Comparison of ENCODE assay signal across 4 worm cellular contexts in the genomic region with DNA sequence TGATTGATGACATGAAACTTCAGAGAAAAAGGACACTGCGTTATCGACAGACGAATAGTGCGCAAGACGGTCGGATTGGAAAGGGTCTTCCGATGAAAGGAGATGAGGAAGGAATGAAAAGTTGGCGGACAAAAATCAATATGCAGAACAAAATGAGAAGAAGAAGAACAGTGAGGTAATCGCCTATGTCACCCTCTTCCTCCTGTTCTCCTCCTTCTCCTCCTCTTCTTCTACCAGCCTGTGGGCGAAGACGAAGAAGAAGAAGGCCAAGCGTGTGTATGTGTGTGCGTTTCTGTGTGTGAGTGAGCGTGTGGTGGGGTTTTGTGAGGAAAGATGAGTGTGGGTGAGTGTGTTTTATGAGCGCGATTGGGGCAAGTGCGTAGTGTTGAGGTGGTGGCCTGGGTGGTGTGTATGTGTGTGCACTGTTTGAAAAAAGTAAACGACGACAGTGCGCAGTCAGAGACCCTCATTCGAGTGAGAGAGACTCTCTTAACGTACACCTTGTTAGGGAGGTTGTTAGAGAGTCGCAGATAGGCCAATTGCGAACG.
TF ChIP-seq lines count a peak whose summit lies in the region.

A gene (plus strand): TSS at position 146 of the 548 bp plus-strand sequence.

TF ChIP-seq in whole organism, L2 larva, 48 proteins besides CTCF, POLR2A, EP300 and RAD21 (continues in another document):
- TF ChIP-seq gmeb-1 (tag; optimal IDR thresholded peaks at IDR 0.05; lab: Kevin White, UChicago) (peak; percentile 48), dmd-4 (tag; optimal IDR thresholded peaks at IDR 0.05; lab: Kevin White, UChicago) (no peak), unc-55 (GFP tag; optimal IDR thresholded peaks at IDR 0.05; lab: Kevin White, UChicago) (peak; percentile 64), egl-27 (tag; optimal IDR thresholded peaks at IDR 0.05; lab: Kevin White, UChicago) (peak; percentile 68), nhr-129 (tag; optimal IDR thresholded peaks at IDR 0.05; lab: Kevin White, UChicago) (peak; percentile 97), nhr-237 (tag; optimal IDR thresholded peaks at IDR 0.05; lab: Kevin White, UChicago) (no peak), nhr-23 (tag; optimal IDR thresholded peaks at IDR 0.05; lab: Kevin White, UChicago) (no peak), Y55F3AM.14 (GFP tag; optimal IDR thresholded peaks at IDR 0.05; lab: Kevin White, UChicago) (peak; percentile 41), zag-1 (tag; optimal IDR thresholded peaks at IDR 0.05; lab: Kevin White, UChicago) (peak; percentile 55), ZK546.5 (tag; optimal IDR thresholded peaks at IDR 0.05; lab: Kevin White, UChicago) (no peak), peb-1 (tag; optimal IDR thresholded peaks at IDR 0.05; lab: Kevin White, UChicago) (no peak), F13H6.1 (tag; optimal IDR thresholded peaks at IDR 0.05; lab: Kevin White, UChicago) (peak; percentile 85), nhr-21 (tag; optimal IDR thresholded peaks at IDR 0.05; lab: Kevin White, UChicago) (peak; percentile 75), alr-1 (tag; optimal IDR thresholded peaks at IDR 0.05; lab: Kevin White, UChicago) (no peak), unc-39 (tag; optimal IDR thresholded peaks at IDR 0.05; lab: Kevin White, UChicago) (no peak), ceh-16 (tag; optimal IDR thresholded peaks at IDR 0.05; lab: Kevin White, UChicago) (peak; percentile 62), lin-11 (tag; optimal IDR thresholded peaks at IDR 0.05; lab: Kevin White, UChicago) (peak; percentile 62), mab-5 (tag; optimal IDR thresholded peaks at IDR 0.05; lab: Kevin White, UChicago) (peak; percentile 40), mbf-1 (tag; optimal IDR thresholded peaks at IDR 0.05; lab: Kevin White, UChicago) (no peak), nhr-10 (tag; optimal IDR thresholded peaks at IDR 0.05; lab: Kevin White, UChicago) (no peak), nhr-77 (tag; optimal IDR thresholded peaks at IDR 0.05; lab: Kevin White, UChicago) (no peak), sem-4 (tag; optimal IDR thresholded peaks at IDR 0.05; lab: Kevin White, UChicago) (peak; percentile 67)

TF ChIP-seq in whole organism, L4 larva, 104 proteins besides CTCF, POLR2A, EP300 and RAD21 (continues in another document):
- TF ChIP-seq hmg-1.1 (GFP tag; IDR thresholded peaks at IDR 0.05; lab: Robert Waterston, UW) (peak; percentile 82), pqm-1 (tag; optimal IDR thresholded peaks at IDR 0.05; lab: Kevin White, UChicago) (peak; percentile 36), php-3 (GFP tag; IDR thresholded peaks at IDR 0.05; lab: Robert Waterston, UW) (peak; percentile 69), lin-39 (tag; optimal IDR thresholded peaks at IDR 0.05; lab: Kevin White, UChicago) (no peak), dve-1 (tag; optimal IDR thresholded peaks at IDR 0.05; lab: Kevin White, UChicago; ENCODE audit: insufficient read depth) (peak; percentile 95), T26A8.4 (GFP tag; IDR thresholded peaks at IDR 0.05; lab: Robert Waterston, UW) (peak; percentile 61), spr-3 (GFP tag; optimal IDR thresholded peaks at IDR 0.05; lab: Kevin White, UChicago) (no peak), Y48G9A.11 (GFP tag; IDR thresholded peaks at IDR 0.05; lab: Robert Waterston, UW) (no peak), lin-15B (tag; optimal IDR thresholded peaks at IDR 0.05; lab: Kevin White, UChicago) (no peak), lin-29 (GFP tag; IDR thresholded peaks at IDR 0.05; lab: Robert Waterston, UW) (no peak), ces-1 (GFP tag; optimal IDR thresholded peaks at IDR 0.05; lab: Kevin White, UChicago) (no peak), fos-1 (tag; optimal IDR thresholded peaks at IDR 0.05; lab: Kevin White, UChicago) (no peak), nhr-42 (GFP tag; IDR thresholded peaks at IDR 0.05; lab: Robert Waterston, UW) (0 out of 2 replicates have a peak, but pooled peaks have one; percentile 43), lim-7 (GFP tag; IDR thresholded peaks at IDR 0.05; lab: Robert Waterston, UW) (no peak), egl-27 (tag; optimal IDR thresholded peaks at IDR 0.05; lab: Kevin White, UChicago) (no peak), hif-1 (tag; optimal IDR thresholded peaks at IDR 0.05; lab: Kevin White, UChicago) (peak in 1 of 2 experiments; percentile 68), F49E8.2 (tag; optimal IDR thresholded peaks at IDR 0.05; lab: Kevin White, UChicago; ENCODE audit: borderline replicate concordance) (no peak), lin-13 (GFP tag; optimal IDR thresholded peaks at IDR 0.05; lab: Kevin White, UChicago) (peak; percentile 74), snpc-4 (tag; optimal IDR thresholded peaks at IDR 0.05; lab: Kevin White, UChicago) (no peak), nhr-48 (tag; optimal IDR thresholded peaks at IDR 0.05; lab: Kevin White, UChicago) (no peak), nhr-102 (tag; optimal IDR thresholded peaks at IDR 0.05; lab: Kevin White, UChicago) (peak; percentile 52), mep-1 (tag; optimal IDR thresholded peaks at IDR 0.05; lab: Kevin White, UChicago) (peak; percentile 96)

TF ChIP-seq in whole organism, late embryonic, 69 proteins besides CTCF, POLR2A, EP300 and RAD21 (continues in another document):
- TF ChIP-seq ztf-16 (tag; optimal IDR thresholded peaks at IDR 0.05; lab: Kevin White, UChicago) (peak; percentile 32), ceh-30 (tag; optimal IDR thresholded peaks at IDR 0.05; lab: Kevin White, UChicago) (no peak), ref-2 (tag; optimal IDR thresholded peaks at IDR 0.05; lab: Kevin White, UChicago) (peak; percentile 76), elt-4 (tag; optimal IDR thresholded peaks at IDR 0.05; lab: Kevin White, UChicago) (no peak), K02D7.2 (tag; optimal IDR thresholded peaks at IDR 0.05; lab: Kevin White, UChicago) (no peak), pros-1 (tag; optimal IDR thresholded peaks at IDR 0.05; lab: Kevin White, UChicago) (peak; percentile 8), pax-1 (tag; optimal IDR thresholded peaks at IDR 0.05; lab: Kevin White, UChicago) (no peak), pag-3 (tag; optimal IDR thresholded peaks at IDR 0.05; lab: Kevin White, UChicago; ENCODE audit: borderline replicate concordance) (no peak), fax-1 (tag; optimal IDR thresholded peaks at IDR 0.05; lab: Kevin White, UChicago) (peak; percentile 42), tbx-2 (tag; optimal IDR thresholded peaks at IDR 0.05; lab: Kevin White, UChicago) (peak; percentile 87), hlh-6 (tag; optimal IDR thresholded peaks at IDR 0.05; lab: Kevin White, UChicago) (peak; percentile 85), hlh-8 (tag; optimal IDR thresholded peaks at IDR 0.05; lab: Kevin White, UChicago) (peak; percentile 43), ceh-2 (tag; optimal IDR thresholded peaks at IDR 0.05; lab: Kevin White, UChicago) (peak; percentile 52), ceh-9 (tag; optimal IDR thresholded peaks at IDR 0.05; lab: Kevin White, UChicago) (no peak), T23F11.4 (GFP tag; optimal IDR thresholded peaks at IDR 0.05; lab: Kevin White, UChicago) (peak; percentile 75), fkh-6 (tag; optimal IDR thresholded peaks at IDR 0.05; lab: Kevin White, UChicago) (peak; percentile 41), fkh-10 (GFP tag; optimal IDR thresholded peaks at IDR 0.05; lab: Kevin White, UChicago) (no peak), nfya-1 (tag; optimal IDR thresholded peaks at IDR 0.05; lab: Kevin White, UChicago) (peak; percentile 79), unc-55 (GFP tag; optimal IDR thresholded peaks at IDR 0.05; lab: Kevin White, UChicago) (peak; percentile 72), pha-2 (tag; optimal IDR thresholded peaks at IDR 0.05; lab: Kevin White, UChicago) (peak; percentile 55), gmeb-2 (tag; optimal IDR thresholded peaks at IDR 0.05; lab: Kevin White, UChicago) (no peak), ama-1 (optimal IDR thresholded peaks at IDR 0.05; lab: Kevin White, UChicago) (no peak), ceh-19 (GFP tag; optimal IDR thresholded peaks at IDR 0.05; lab: Kevin White, UChicago) (no peak)

TF ChIP-seq in whole organism, mixed stage, embryonic, 35 proteins besides CTCF, POLR2A, EP300 and RAD21 (continues in another document):
- TF ChIP-seq ztf-11 (tag; optimal IDR thresholded peaks at IDR 0.05; lab: Kevin White, UChicago) (peak; percentile 38), nhr-12 (tag; optimal IDR thresholded peaks at IDR 0.05; lab: Kevin White, UChicago) (peak; percentile 31), mep-1 (tag; optimal IDR thresholded peaks at IDR 0.05; lab: Kevin White, UChicago) (peak; percentile 77), bed-3 (GFP tag; optimal IDR thresholded peaks at IDR 0.05; lab: Kevin White, UChicago) (no peak), zip-8 (tag; optimal IDR thresholded peaks at IDR 0.05; lab: Kevin White, UChicago) (no peak), lsy-2 (tag; optimal IDR thresholded peaks at IDR 0.05; lab: Kevin White, UChicago) (no peak), drap-1 (GFP tag; optimal IDR thresholded peaks at IDR 0.05; lab: Kevin White, UChicago) (peak; percentile 52), elt-3 (tag; optimal IDR thresholded peaks at IDR 0.05; lab: Kevin White, UChicago) (no peak), ceh-39 (tag; optimal IDR thresholded peaks at IDR 0.05; lab: Kevin White, UChicago) (peak; percentile 67), unc-62 (GFP tag; optimal IDR thresholded peaks at IDR 0.05; lab: Kevin White, UChicago) (peak; percentile 42), flh-1 (GFP tag; optimal IDR thresholded peaks at IDR 0.05; lab: Kevin White, UChicago) (no peak), lin-32 (GFP tag; optimal IDR thresholded peaks at IDR 0.05; lab: Kevin White, UChicago) (no peak), hlh-1 (tag; optimal IDR thresholded peaks at IDR 0.05; lab: Kevin White, UChicago) (peak; percentile 83), pha-4 (tag; optimal IDR thresholded peaks at IDR 0.05; lab: Kevin White, UChicago) (peak; percentile 88), snpc-4 (tag; optimal IDR thresholded peaks at IDR 0.05; lab: Kevin White, UChicago) (no peak), cnd-1 (tag; optimal IDR thresholded peaks at IDR 0.05; lab: Kevin White, UChicago) (peak; percentile 96), nhr-2 (tag; optimal IDR thresholded peaks at IDR 0.05; lab: Kevin White, UChicago) (peak; percentile 79), mls-2 (tag; optimal IDR thresholded peaks at IDR 0.05; lab: Kevin White, UChicago) (peak; percentile 83), unc-120 (tag; optimal IDR thresholded peaks at IDR 0.05; lab: Kevin White, UChicago; ENCODE audit: poor library complexity, severe bottlenecking) (peak; percentile 47), tbx-8 (GFP tag; optimal IDR thresholded peaks at IDR 0.05; lab: Kevin White, UChicago) (no peak), ham-2 (GFP tag; optimal IDR thresholded peaks at IDR 0.05; lab: Kevin White, UChicago) (peak; percentile 45), unc-39 (tag; optimal IDR thresholded peaks at IDR 0.05; lab: Kevin White, UChicago) (peak; percentile 43), M03D4.4 (tag; optimal IDR thresholded peaks at IDR 0.05; lab: Kevin White, UChicago) (peak; percentile 76), ces-1 (GFP tag; optimal IDR thresholded peaks at IDR 0.05; lab: Kevin White, UChicago) (peak; percentile 44), sptf-1 (tag; optimal IDR thresholded peaks at IDR 0.05; lab: Kevin White, UChicago) (peak; percentile 83), mab-5 (tag; optimal IDR thresholded peaks at IDR 0.05; lab: Kevin White, UChicago) (no peak), nhr-28 (tag; optimal IDR thresholded peaks at IDR 0.05; lab: Kevin White, UChicago) (no peak), ceh-43 (GFP tag; optimal IDR thresholded peaks at IDR 0.05; lab: Kevin White, UChicago) (no peak)
